Fruit fly (Drosophila melanogaster): Measurements from ENCODE around the gene CG42613.

Gene CG42613

DNA sequence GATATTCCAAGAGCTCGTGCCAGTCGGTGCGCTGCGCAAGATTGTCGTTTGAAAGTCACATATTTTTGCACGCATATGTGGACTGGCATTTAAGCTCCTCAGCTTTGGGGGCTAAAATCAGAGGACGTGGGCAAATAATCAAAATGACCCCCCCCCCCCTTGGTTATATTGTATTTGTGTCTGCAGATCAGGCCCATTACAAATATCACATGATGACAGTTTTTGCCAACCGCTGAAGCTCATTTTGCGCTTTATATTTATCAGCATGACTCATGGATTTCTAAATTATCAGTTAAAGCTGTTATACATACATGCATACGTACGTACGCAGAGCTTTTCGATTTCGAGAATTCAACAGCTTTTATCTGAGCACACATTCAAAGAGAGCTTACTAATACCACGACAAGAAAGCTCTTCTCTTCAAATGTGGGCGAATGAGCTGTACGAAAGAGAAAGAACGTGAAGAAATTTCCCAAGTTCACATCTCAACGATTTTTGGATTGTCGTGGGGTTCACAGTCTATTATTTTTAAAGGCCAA is 12.2 kb upstream of the CG42613 start (continued):
- TF ChIP-seq nom (GFP tag; optimal IDR thresholded peaks at IDR 0.05) (no peak), CG3163 (GFP tag; optimal IDR thresholded peaks at IDR 0.05) (peak; percentile 75), Fer3 (tag; optimal IDR thresholded peaks at IDR 0.05) (peak; percentile 19), Nf-YC (tag; optimal IDR thresholded peaks at IDR 0.05) (peak; percentile 17), Bgb (GFP tag; IDR thresholded peaks at IDR 0.05; ENCODE audit: partially characterized antibody) (0 out of 2 replicates have a peak, but pooled peaks have one; percentile 7), nau (GFP tag; optimal IDR thresholded peaks at IDR 0.05) (peak; percentile 9), ci (GFP tag; IDR thresholded peaks at IDR 0.05) (no peak)

dm6 chr3R:18917976-18918871 is 10.8 kb upstream of the CG42613 start:
- TF ChIP-seq ci (GFP tag; IDR thresholded peaks at IDR 0.05) (peak; percentile 70; the same call in 1 of the 3 replicates), seq (GFP tag; IDR thresholded peaks at IDR 0.05) (0 out of 2 replicates have a peak, but pooled peaks have one; percentile 45), dmrt99B (tag; optimal IDR thresholded peaks at IDR 0.05) (peak; percentile 1), HHEX (GFP tag; optimal IDR thresholded peaks at IDR 0.05) (peak; percentile 14), MBD-R2 (GFP tag; IDR thresholded peaks at IDR 0.05) (peak; percentile 25; the same call in 1 of the 2 replicates), unpg (GFP tag; optimal IDR thresholded peaks at IDR 0.05) (no peak), ftz-f1 (GFP tag; optimal IDR thresholded peaks at IDR 0.05) (peak; percentile 24), lmd (GFP tag; IDR thresholded peaks at IDR 0.05) (no peak), hkb (optimal IDR thresholded peaks at IDR 0.05) (no peak), hkb (GFP tag; IDR thresholded peaks at IDR 0.05) (peak; percentile 21; the same call in 1 of the 2 replicates), corto (GFP tag; optimal IDR thresholded peaks at IDR 0.05) (peak; percentile 59), otp (GFP tag; IDR thresholded peaks at IDR 0.05) (0 out of 3 replicates have a peak, but pooled peaks have one; percentile 7), CG33213 (GFP tag; optimal IDR thresholded peaks at IDR 0.05) (peak; percentile 35), scrt (GFP tag; optimal IDR thresholded peaks at IDR 0.05) (peak; percentile 91), twi (tag; optimal IDR thresholded peaks at IDR 0.05) (peak; percentile 6), CG13775 (GFP tag; optimal IDR thresholded peaks at IDR 0.05) (no peak), CG13624 (GFP tag; optimal IDR thresholded peaks at IDR 0.05) (peak; percentile 43), pum (GFP tag; optimal IDR thresholded peaks at IDR 0.05) (peak; percentile 15), CTCF (GFP tag; optimal IDR thresholded peaks at IDR 0.05) (peak; percentile 92), Mad (GFP tag; optimal IDR thresholded peaks at IDR 0.05) (no peak), phol (tag; optimal IDR thresholded peaks at IDR 0.05) (peak; percentile 94), eve (GFP tag; optimal IDR thresholded peaks at IDR 0.05) (peak in 1 of 2 experiments; percentile 17), so (GFP tag; IDR thresholded peaks at IDR 0.05) (peak; percentile 35; the same call in 2 of the 3 replicates), CG3407 (GFP tag; optimal IDR thresholded peaks at IDR 0.05) (peak; percentile 5), CG34224 (GFP tag; IDR thresholded peaks at IDR 0.05; ENCODE audit: partially characterized antibody) (peak; percentile 53; the same call in 2 of the 3 replicates), lab (GFP tag; optimal IDR thresholded peaks at IDR 0.05) (peak; percentile 31), CG2199 (GFP tag; IDR thresholded peaks at IDR 0.05) (peak; percentile 93), sens (GFP tag) (peak; percentile 63), CG15601 (tag; optimal IDR thresholded peaks at IDR 0.05) (no peak), HLH3B (GFP tag; IDR thresholded peaks at IDR 0.05) (peak; percentile 7; the same call in 1 of the 2 replicates), Hsf (GFP tag; optimal IDR thresholded peaks at IDR 0.05) (no peak), Bgb (GFP tag; IDR thresholded peaks at IDR 0.05; ENCODE audit: partially characterized antibody) (peak; percentile 57; the same call in 1 of the 2 replicates), Atf6 (GFP tag; IDR thresholded peaks at IDR 0.05) (0 out of 2 replicates have a peak, but pooled peaks have one; percentile 13), CG2116 (GFP tag; optimal IDR thresholded peaks at IDR 0.05) (peak; percentile 8), lilli (GFP tag; optimal IDR thresholded peaks at IDR 0.05) (peak; percentile 80), amos (GFP tag; IDR thresholded peaks at IDR 0.05; ENCODE audit: partially characterized antibody) (peak; percentile 10; the same call in 1 of the 2 replicates), CG34376 (GFP tag; optimal IDR thresholded peaks at IDR 0.05) (peak; percentile 88), CG32532 (GFP tag; IDR thresholded peaks at IDR 0.05) (peak; percentile 39; the same call in 1 of the 2 replicates), ase (GFP tag; IDR thresholded peaks at IDR 0.05) (0 out of 3 replicates have a peak, but pooled peaks have one; percentile 28), CG8290 (GFP tag; optimal IDR thresholded peaks at IDR 0.05) (peak; percentile 94), CG8290 (tag; optimal IDR thresholded peaks at IDR 0.05) (peak in 1 of 2 experiments; percentile 77)
